Worm (Caenorhabditis elegans) whole organism, L1 larva: Measurements from ENCODE around the gene H28G03.2.

Source experiments
- aly-2 ChIP-seq: fragments of 150-350 bp; optimal IDR thresholded peaks from 2 replicates; lab custom pipeline; 2014; ENCODE audit warnings: missing biosample characterization, missing genetic modification characterization
- ces-1 ChIP-seq: fragments of 150-350 bp; optimal IDR thresholded peaks from 2 replicates; lab custom pipeline; 2014; ENCODE audit warnings: missing biosample characterization, missing genetic modification reagents, missing genetic modification characterization
- egl-13 ChIP-seq: sonication (generic microtip); optimal IDR thresholded peaks from 2 replicates; lab custom pipeline; 2016; ENCODE audit warnings: missing genotype, missing genetic modification reagents, missing genetic modification characterization, missing compliant biosample characterization
- hlh-17 ChIP-seq: fragments of 200-800 bp; sonication (Bioruptor generic); optimal IDR thresholded peaks from 2 replicates; lab custom pipeline; 2018; ENCODE audit warnings: missing genetic modification characterization, mild to moderate bottlenecking, missing compliant biosample characterization, moderate library complexity, borderline replicate concordance
- lin-13 ChIP-seq: fragments of 150-350 bp; optimal IDR thresholded peaks from 2 replicates; lab custom pipeline; 2014; ENCODE audit warnings: missing biosample characterization, missing genetic modification reagents, missing genetic modification characterization
- nhr-76 ChIP-seq: sonication (generic microtip); optimal IDR thresholded peaks from 2 replicates; lab custom pipeline; 2017; ENCODE audit warnings: missing biosample characterization, missing genetic modification characterization
- nhr-77 ChIP-seq: fragments of 150-350 bp; optimal IDR thresholded peaks from 2 replicates; lab custom pipeline; 2014; ENCODE audit warnings: missing biosample characterization, missing genetic modification characterization
- skn-1 ChIP-seq: fragments of 150-350 bp; optimal IDR thresholded peaks from 2 replicates; lab custom pipeline; 2014; ENCODE audit warnings: missing biosample characterization, missing genetic modification characterization
- snpc-4 ChIP-seq: fragments of 150-350 bp; optimal IDR thresholded peaks from 2 replicates; lab custom pipeline; 2014; ENCODE audit warnings: missing biosample characterization, missing genetic modification characterization
- unc-62 ChIP-seq: fragments of 150-350 bp; optimal IDR thresholded peaks from 2 replicates; lab custom pipeline; 2014; ENCODE audit warnings: missing biosample characterization, missing genetic modification reagents, missing genetic modification characterization
- unc-86 ChIP-seq: sonication (generic microtip); optimal IDR thresholded peaks from 2 replicates; lab custom pipeline; 2016; ENCODE audit warnings: missing genetic modification characterization, missing compliant biosample characterization

DNA sequence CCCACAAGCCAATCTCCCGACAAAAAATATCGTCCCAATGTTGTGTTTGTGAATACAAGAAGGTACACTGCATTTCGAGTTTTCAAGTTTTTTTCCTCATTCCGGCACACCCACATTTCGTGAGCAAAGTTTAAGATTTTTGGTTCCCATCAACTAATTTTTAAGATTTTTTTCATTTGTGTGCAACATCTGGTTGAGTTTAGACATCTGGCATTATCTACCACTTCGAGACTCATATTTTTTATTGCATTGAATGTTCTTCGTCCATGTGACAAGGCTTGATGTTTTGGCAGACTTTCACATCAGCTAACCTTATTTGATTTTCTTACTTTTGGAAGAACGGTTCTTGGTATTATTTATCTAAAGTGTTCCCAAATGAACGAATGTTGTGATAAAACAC is 54.8 kb downstream of the H28G03.2 start:
- no peak for TF ChIP-seq nhr-76 (tag; lab: Kevin White, UChicago)
- no peak for TF ChIP-seq lin-13 (GFP tag; lab: Kevin White, UChicago)
- no peak for TF ChIP-seq unc-86 (tag; lab: Kevin White, UChicago)
- no peak for TF ChIP-seq egl-13 (tag; lab: Kevin White, UChicago)
- TF ChIP-seq nhr-77 (tag; lab: Kevin White, UChicago), result no peak
- TF ChIP-seq snpc-4 (tag; lab: Kevin White, UChicago), result no peak
- TF ChIP-seq aly-2 (tag; lab: Kevin White, UChicago), result no peak
- TF ChIP-seq hlh-17 (GFP tag; lab: Kevin White, UChicago), result no peak
- TF ChIP-seq unc-62 (GFP tag; lab: Kevin White, UChicago), result no peak
- no peak for TF ChIP-seq skn-1 (tag; lab: Kevin White, UChicago)
- no peak for TF ChIP-seq ces-1 (GFP tag; lab: Kevin White, UChicago)
